Worm (Caenorhabditis elegans): ENCODE results near the gene ttr-9.
A peak's percentile ranks its signal among the peaks of the same experiment; 100 is the strongest.

The ttr-9 gene

ce11 chrIV:9538214-9538613, 32.1 kb upstream of the ttr-9 start:
- no peak for TF ChIP-seq Y105C5A.15 (GFP tag; IDR thresholded peaks at IDR 0.05)
- TF ChIP-seq mxl-3 (GFP tag; optimal IDR thresholded peaks at IDR 0.05) = no peak
- TF ChIP-seq hlh-11 (tag; optimal IDR thresholded peaks at IDR 0.05) = peak; percentile 40
- TF ChIP-seq hlh-30 (tag; optimal IDR thresholded peaks at IDR 0.05; ENCODE audit: insufficient read depth) = peak; percentile 16
- no peak for TF ChIP-seq aly-2 (tag; optimal IDR thresholded peaks at IDR 0.05)
- peak; percentile 86 for TF ChIP-seq tra-1 (GFP tag; IDR thresholded peaks at IDR 0.05)
- TF ChIP-seq ceh-20 (GFP tag; IDR thresholded peaks at IDR 0.05) = peak; percentile 67; the same call in 1 of the 2 replicates
- TF ChIP-seq daf-16 (GFP tag; optimal IDR thresholded peaks at IDR 0.05) = peak in 1 of 2 experiments; percentile 81
- no peak for TF ChIP-seq daf-16 (tag; optimal IDR thresholded peaks at IDR 0.05)
- TF ChIP-seq sdz-12 (GFP tag; optimal IDR thresholded peaks at IDR 0.05) = no peak
- peak in 1 of 2 experiments; percentile 95 for TF ChIP-seq unc-62 (GFP tag; optimal IDR thresholded peaks at IDR 0.05 in 1 of 2)
- no peak for TF ChIP-seq unc-62 (tag; optimal IDR thresholded peaks at IDR 0.05)
- TF ChIP-seq dmd-6 (GFP tag; IDR thresholded peaks at IDR 0.05) = peak; percentile 84

ce11 chrIV:9537500-9537899, 31.3 kb upstream of the ttr-9 start:
- TF ChIP-seq hlh-11 (tag; optimal IDR thresholded peaks at IDR 0.05) (no peak), ctbp-1 (GFP tag; IDR thresholded peaks at IDR 0.05) (no peak), hmg-1.1 (GFP tag; IDR thresholded peaks at IDR 0.05) (no peak), dpl-1 (GFP tag; optimal IDR thresholded peaks at IDR 0.05) (no peak), arid-1 (GFP tag; conservative IDR thresholded peaks at IDR 0.05) (no peak), madf-5 (GFP tag; IDR thresholded peaks at IDR 0.05) (no peak), lin-29 (GFP tag; IDR thresholded peaks at IDR 0.05) (no peak), lin-13 (GFP tag; optimal IDR thresholded peaks at IDR 0.05) (no peak), set-16 (GFP tag; IDR thresholded peaks at IDR 0.05) (no peak), nhr-28 (tag; optimal IDR thresholded peaks at IDR 0.05) (peak; percentile 25), php-3 (GFP tag; IDR thresholded peaks at IDR 0.05) (peak; percentile 60), ZK337.2 (GFP tag; IDR thresholded peaks at IDR 0.05) (no peak), dve-1 (tag; optimal IDR thresholded peaks at IDR 0.05; ENCODE audit: insufficient read depth) (peak; percentile 44), lin-39 (tag; optimal IDR thresholded peaks at IDR 0.05) (no peak), ceh-62 (tag; optimal IDR thresholded peaks at IDR 0.05) (no peak), Y105C5A.15 (GFP tag; IDR thresholded peaks at IDR 0.05) (no peak), daf-16 (GFP tag; optimal IDR thresholded peaks at IDR 0.05) (no peak), daf-16 (tag; optimal IDR thresholded peaks at IDR 0.05) (peak; percentile 28), snpc-4 (tag; optimal IDR thresholded peaks at IDR 0.05) (no peak), mdl-1 (tag; optimal IDR thresholded peaks at IDR 0.05) (no peak), zip-11 (GFP tag; IDR thresholded peaks at IDR 0.05) (no peak), nhr-111 (GFP tag; optimal IDR thresholded peaks at IDR 0.05) (no peak), mdt-29 (GFP tag; IDR thresholded peaks at IDR 0.05) (no peak), T20F7.1 (GFP tag; optimal IDR thresholded peaks at IDR 0.05) (peak; percentile 21), fkh-10 (GFP tag; optimal IDR thresholded peaks at IDR 0.05) (no peak), dmd-6 (GFP tag; IDR thresholded peaks at IDR 0.05) (peak; percentile 76), aly-2 (tag; optimal IDR thresholded peaks at IDR 0.05) (no peak), D1046.2 (GFP tag; IDR thresholded peaks at IDR 0.05) (no peak), hif-1 (tag; optimal IDR thresholded peaks at IDR 0.05) (no peak), lin-1 (GFP tag; IDR thresholded peaks at IDR 0.05) (no peak), pqm-1 (tag; optimal IDR thresholded peaks at IDR 0.05) (peak; percentile 77), tag-97 (GFP tag; IDR thresholded peaks at IDR 0.05) (no peak), nhr-76 (tag; optimal IDR thresholded peaks at IDR 0.05) (no peak), lim-7 (GFP tag; IDR thresholded peaks at IDR 0.05) (no peak), egl-27 (tag; optimal IDR thresholded peaks at IDR 0.05) (no peak), mxl-3 (GFP tag; optimal IDR thresholded peaks at IDR 0.05) (no peak), tra-1 (GFP tag; IDR thresholded peaks at IDR 0.05) (peak; percentile 68; the same call in 1 of the 2 replicates), nhr-77 (tag; optimal IDR thresholded peaks at IDR 0.05) (no peak), madf-9 (GFP tag; conservative IDR thresholded peaks at IDR 0.05) (no peak), zip-2 (tag; optimal IDR thresholded peaks at IDR 0.05) (no peak), ceh-28 (tag; optimal IDR thresholded peaks at IDR 0.05) (no peak), dmd-8 (GFP tag; IDR thresholded peaks at IDR 0.05) (no peak), R02D3.7 (tag; optimal IDR thresholded peaks at IDR 0.05) (no peak), F44E2.7 (GFP tag; IDR thresholded peaks at IDR 0.05) (no peak), lir-3 (tag; optimal IDR thresholded peaks at IDR 0.05) (no peak)

Data from whole organism, L4 larva.